Worm (Caenorhabditis elegans): ENCODE data around the gene fmil-1.

The fmil-1 gene

ce11 chrIV:3628896-3629641 lies 39.4 kb downstream of the fmil-1 start:
- TF ChIP-seq ceh-28 (tag; optimal IDR thresholded peaks at IDR 0.05), result peak; percentile 87
- peak; percentile 86 for TF ChIP-seq set-16 (GFP tag; IDR thresholded peaks at IDR 0.05)
- no peak for TF ChIP-seq arid-1 (GFP tag; conservative IDR thresholded peaks at IDR 0.05)

DNA sequence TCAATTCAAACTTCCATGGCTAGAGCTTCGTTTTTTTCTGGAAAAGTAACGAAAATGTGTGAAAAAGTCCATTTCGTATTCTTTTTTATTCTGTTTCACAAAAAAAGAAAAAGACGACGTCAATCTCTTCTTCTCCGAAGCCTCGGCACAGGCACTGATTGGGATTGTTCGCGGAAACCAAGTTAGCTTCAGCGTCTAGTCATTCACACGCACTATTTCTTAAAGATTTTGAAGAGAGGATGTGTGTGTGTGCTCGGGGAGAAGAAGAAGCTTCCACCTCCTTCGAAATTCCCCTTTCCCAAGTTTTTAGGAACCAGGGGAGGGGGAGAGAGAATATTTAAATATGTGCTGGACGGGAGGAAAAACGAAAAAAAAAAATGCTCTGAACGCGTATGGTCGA lies 42.1 kb downstream of the fmil-1 start:
- TF ChIP-seq ces-1 (GFP tag; optimal IDR thresholded peaks at IDR 0.05) (peak; percentile 58), zag-1 (tag; optimal IDR thresholded peaks at IDR 0.05) (no peak), lsy-2 (tag; optimal IDR thresholded peaks at IDR 0.05) (no peak), fkh-10 (GFP tag; optimal IDR thresholded peaks at IDR 0.05) (peak; percentile 47)

- no peak for TF ChIP-seq ZK546.5 (tag; optimal IDR thresholded peaks at IDR 0.05)
- TF ChIP-seq fkh-10 (GFP tag; optimal IDR thresholded peaks at IDR 0.05), result no peak
Measured at ce11 chrIV:3624597-3624996, 43.9 kb downstream of the fmil-1 start, which contains the start of the genes cha-1 and unc-17. Gene cha-1 (minus strand): TSS chrIV:3624697. Gene unc-17 (minus strand): TSS chrIV:3624699.

DNA sequence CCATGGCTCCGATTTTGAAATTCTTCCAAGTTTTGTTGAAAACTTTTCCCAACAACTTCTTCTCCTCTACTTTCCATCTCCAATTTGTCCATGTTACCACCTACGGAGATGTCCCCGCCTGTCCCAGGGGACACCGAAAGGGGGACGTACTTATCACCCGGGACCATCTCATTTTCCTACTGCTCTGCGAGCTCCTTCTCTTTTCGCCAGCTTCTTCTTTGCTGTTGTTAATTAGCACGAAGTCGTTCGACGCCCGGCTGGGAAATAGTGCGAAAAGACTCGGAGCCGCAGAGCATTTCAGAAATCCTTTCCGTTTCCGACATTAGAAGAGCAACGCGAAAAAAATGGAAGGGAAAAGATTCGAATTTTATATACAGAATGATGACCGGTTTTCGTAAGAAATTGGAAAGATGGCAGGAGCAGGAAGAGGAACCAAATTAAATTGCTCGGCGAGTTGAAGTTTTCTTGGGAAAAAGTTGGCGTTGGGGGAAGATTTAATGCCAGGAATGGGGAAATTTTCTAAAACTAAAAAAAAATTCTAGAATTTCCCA lies 46.6 kb downstream of the fmil-1 start:
- TF ChIP-seq attf-4 (tag; optimal IDR thresholded peaks at IDR 0.05) (no peak), vab-7 (GFP tag; IDR thresholded peaks at IDR 0.05) (no peak), nhr-111 (GFP tag; optimal IDR thresholded peaks at IDR 0.05) (no peak), set-16 (GFP tag; IDR thresholded peaks at IDR 0.05) (no peak), ceh-62 (tag; optimal IDR thresholded peaks at IDR 0.05) (no peak), dpl-1 (GFP tag; optimal IDR thresholded peaks at IDR 0.05) (no peak), ZK337.2 (GFP tag; IDR thresholded peaks at IDR 0.05) (no peak), ZK546.5 (tag; optimal IDR thresholded peaks at IDR 0.05) (no peak), snpc-4 (tag; optimal IDR thresholded peaks at IDR 0.05) (no peak), spr-1 (tag; optimal IDR thresholded peaks at IDR 0.05) (no peak), egl-43 (GFP tag; IDR thresholded peaks at IDR 0.05) (0 out of 2 replicates have a peak, but pooled peaks have one; percentile 23), hlh-30 (tag; optimal IDR thresholded peaks at IDR 0.05; ENCODE audit: insufficient read depth) (no peak), ceh-28 (tag; optimal IDR thresholded peaks at IDR 0.05) (no peak), ceh-20 (GFP tag; IDR thresholded peaks at IDR 0.05) (no peak), fos-1 (tag; optimal IDR thresholded peaks at IDR 0.05) (no peak), unc-62 (GFP tag; optimal IDR thresholded peaks at IDR 0.05 in 1 of 2) (peak in 1 of 2 experiments; percentile 57), unc-62 (tag; optimal IDR thresholded peaks at IDR 0.05) (no peak), lin-29 (GFP tag; IDR thresholded peaks at IDR 0.05) (no peak), nhr-10 (tag; optimal IDR thresholded peaks at IDR 0.05) (no peak), ztf-7 (tag; optimal IDR thresholded peaks at IDR 0.05) (no peak), Y75B8A.6 (GFP tag; IDR thresholded peaks at IDR 0.05) (no peak), aha-1 (tag) (peak; percentile 67), fkh-10 (GFP tag; optimal IDR thresholded peaks at IDR 0.05) (no peak), daf-8 (GFP tag; IDR thresholded peaks at IDR 0.05) (no peak), dmd-9 (GFP tag; IDR thresholded peaks at IDR 0.05) (no peak), mxl-2 (GFP tag; conservative IDR thresholded peaks at IDR 0.05) (no peak), nhr-25 (tag; optimal IDR thresholded peaks at IDR 0.05; ENCODE audit: borderline replicate concordance, insufficient read depth) (no peak), unc-130 (GFP tag; optimal IDR thresholded peaks at IDR 0.05) (no peak), nhr-76 (tag; optimal IDR thresholded peaks at IDR 0.05) (no peak), lsy-2 (tag; optimal IDR thresholded peaks at IDR 0.05) (no peak), arid-1 (GFP tag; conservative IDR thresholded peaks at IDR 0.05) (no peak), ctbp-1 (GFP tag; IDR thresholded peaks at IDR 0.05) (peak; percentile 9; the same call in 1 of the 2 replicates)
